Worm (Caenorhabditis elegans) whole organism, late embryonic: Measurements from ENCODE around the gene T07D4.5.

Source experiments
- C08G9.2 ChIP-seq: sonication (generic microtip); optimal IDR thresholded peaks from 2 replicates; lab custom pipeline; 2016; ENCODE audit warnings: mild to moderate bottlenecking, missing genetic modification characterization, moderate library complexity, missing compliant biosample characterization
- ceh-31 ChIP-seq: sonication (generic microtip); optimal IDR thresholded peaks from 2 replicates; lab custom pipeline; 2016; ENCODE audit warnings: missing genetic modification characterization, missing compliant biosample characterization
- hlh-15 ChIP-seq: sonication (generic microtip); optimal IDR thresholded peaks from 2 replicates; lab custom pipeline; 2016; ENCODE audit warnings: missing genetic modification characterization, missing compliant biosample characterization
- nfya-1 ChIP-seq: sonication (generic microtip); optimal IDR thresholded peaks from 2 replicates; lab custom pipeline; 2017; ENCODE audit warnings: missing genetic modification characterization, mild to moderate bottlenecking, missing compliant biosample characterization, antibody characterized with exemption, moderate library complexity
- zip-5 ChIP-seq: sonication (generic microtip); optimal IDR thresholded peaks from 2 replicates; lab custom pipeline; 2016; ENCODE audit warnings: missing genetic modification characterization, missing compliant biosample characterization

DNA sequence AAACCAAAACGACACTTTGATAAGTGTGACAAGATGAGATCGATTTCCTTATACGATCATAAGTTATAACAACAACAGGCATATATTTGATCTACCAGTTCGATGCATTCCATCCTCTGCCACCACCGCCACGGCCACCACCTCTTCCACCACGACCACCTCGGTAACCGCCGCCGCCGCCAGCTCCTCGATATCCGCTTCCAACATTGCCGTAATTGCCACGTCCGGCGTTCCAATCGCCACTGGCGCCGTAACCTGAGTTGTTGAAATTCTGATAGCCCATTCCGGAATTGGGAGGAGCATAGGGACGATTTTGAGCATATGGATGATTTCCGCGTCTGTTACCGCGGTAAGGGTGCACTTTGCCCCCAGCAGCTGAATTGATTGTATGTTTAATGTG lies 5.6 kb downstream of the T07D4.5 start:
- TF ChIP-seq nfya-1 (tag; lab: Kevin White, UChicago) = no peak
- no peak for TF ChIP-seq ceh-31
- no peak for TF ChIP-seq C08G9.2 (tag; lab: Kevin White, UChicago)
- no peak for TF ChIP-seq zip-5
- TF ChIP-seq hlh-15 (tag; lab: Kevin White, UChicago) = no peak
